Fruit fly (Drosophila melanogaster) whole organism, pupa: ENCODE results near the gene Lasp.

Experiments
- CG12605 ChIP-seq: fragments of 200-800 bp; sonication (Bioruptor generic); IDR thresholded peaks from 2 replicates; pipeline ENCODE4 v1.3.6; 2022; ENCODE audit warnings: missing biosample characterization, missing genetic modification characterization
- CG13204 ChIP-seq: fragments of 200-800 bp; sonication (Bioruptor generic); optimal IDR thresholded peaks from 2 replicates; lab custom pipeline; 2018; ENCODE audit warnings: missing biosample characterization, mild to moderate bottlenecking, missing genetic modification characterization, moderate library complexity
- CG15710 ChIP-seq: fragments of 200-800 bp; sonication (Bioruptor generic); optimal IDR thresholded peaks from 2 replicates; lab custom pipeline; 2018; ENCODE audit warnings: missing biosample characterization, mild to moderate bottlenecking, missing genetic modification characterization, moderate library complexity
- CG32121 ChIP-seq: fragments of 200-800 bp; sonication (Bioruptor generic); IDR thresholded peaks from 2 replicates; pipeline ENCODE4 v1.3.6; 2022; ENCODE audit warnings: missing biosample characterization, missing genetic modification characterization
- CG8301 ChIP-seq: fragments of 200-800 bp; sonication (Bioruptor generic); optimal IDR thresholded peaks from 2 replicates; lab custom pipeline; 2018; ENCODE audit warnings: missing biosample characterization, mild to moderate bottlenecking, missing genetic modification characterization
- CG9948 ChIP-seq: fragments of 200-800 bp; sonication (Bioruptor generic); optimal IDR thresholded peaks from 2 replicates; lab custom pipeline; 2018; ENCODE audit warnings: missing biosample characterization, mild to moderate bottlenecking, missing genetic modification characterization, moderate library complexity
- D1 ChIP-seq: fragments of 200-800 bp; sonication (Bioruptor generic); optimal IDR thresholded peaks from 2 replicates; lab custom pipeline; 2018; ENCODE audit warnings: missing biosample characterization, mild to moderate bottlenecking, missing genetic modification characterization, moderate library complexity
- EcR ChIP-seq: fragments of 200-800 bp; sonication (Bioruptor generic); optimal IDR thresholded peaks from 3 replicates; lab custom pipeline; 2019; ENCODE audit warnings: missing biosample characterization, missing genetic modification characterization, mild to moderate bottlenecking, moderate library complexity, missing genetic modification reagents
- Pif1A ChIP-seq: fragments of 200-800 bp; sonication (Bioruptor generic); optimal IDR thresholded peaks from 3 replicates; lab custom pipeline; 2016; ENCODE audit warnings: missing biosample characterization, missing genetic modification characterization
- rn ChIP-seq: fragments of 200-800 bp; sonication (Bioruptor generic); IDR thresholded peaks from 2 replicates; pipeline ENCODE4 v1.3.6; 2022; ENCODE audit warnings: missing biosample characterization, missing genetic modification characterization

dm6 chr3L:16741660-16742059, 30.2 kb upstream of the Lasp start:
- TF ChIP-seq CG8301 (tag; lab: Kevin White, UChicago) (no peak), CG9948 (tag; lab: Kevin White, UChicago) (no peak), EcR (GFP tag; lab: Kevin White, UChicago) (no peak), D1 (tag; lab: Kevin White, UChicago) (peak; percentile 67), CG12605 (GFP tag; lab: Robert Waterston, UW) (no peak), Pif1A (no peak), CG15710 (tag; lab: Kevin White, UChicago) (no peak), CG13204 (GFP tag; lab: Kevin White, UChicago) (no peak), rn (GFP tag; lab: Robert Waterston, UW) (no peak), CG32121 (GFP tag; lab: Robert Waterston, UW) (no peak)
